Fruit fly (Drosophila melanogaster) whole organism: ENCODE results near the gene CG10591.

ENCODE experiments used
- CG8478 ChIP-seq: fragments of >200 bp; optimal IDR thresholded peaks from 2 replicates; lab custom pipeline; 2018; ENCODE audit warnings: inconsistent platforms
- EcR ChIP-seq, 2 experiments: fragments of >200 bp; optimal IDR thresholded peaks; 2 replicates each; lab custom pipeline; 2017; ENCODE audit warnings: missing biosample characterization in 2 of 2, missing genetic modification characterization in 2 of 2, missing genetic modification reagents in 2 of 2
- pan ChIP-seq: fragments of >200 bp; optimal IDR thresholded peaks from 2 replicates; lab custom pipeline; 2017
- psq ChIP-seq: fragments of >200 bp; optimal IDR thresholded peaks from 2 replicates; lab custom pipeline; 2017
- usp ChIP-seq: fragments of >200 bp; optimal IDR thresholded peaks from 2 replicates; lab custom pipeline; 2017; ENCODE audit warnings: missing biosample characterization, missing genetic modification characterization, mixed read lengths

DNA sequence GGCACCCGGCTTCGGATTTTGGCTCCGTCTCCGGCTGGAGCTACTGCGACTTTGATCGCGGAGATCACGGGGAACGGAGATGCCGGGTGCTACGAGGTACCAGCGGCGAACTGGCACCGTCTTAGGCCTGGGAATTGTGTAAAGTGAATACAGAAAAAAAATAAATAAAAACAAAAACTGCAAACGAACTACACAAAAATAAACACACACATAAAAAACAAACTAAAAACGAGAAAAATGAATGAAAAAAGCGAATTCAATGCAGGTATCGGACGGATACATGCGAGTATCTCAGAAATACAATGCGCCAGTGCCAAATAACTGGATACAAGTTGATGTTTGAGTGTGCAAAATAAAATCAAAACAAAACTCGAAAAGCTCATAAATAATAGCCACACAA lies 19.7 kb downstream of the CG10591 start:
- no peak for TF ChIP-seq psq (lab: Kevin White, UChicago)
- TF ChIP-seq usp (GFP tag; lab: Kevin White, UChicago): no peak
- no peak for TF ChIP-seq EcR (GFP tag; optimal IDR thresholded peaks at IDR 0.05; lab: Kevin White, UChicago)
- TF ChIP-seq pan (lab: Kevin White, UChicago): no peak
- no peak for TF ChIP-seq CG8478 (lab: Kevin White, UChicago)
